Worm (Caenorhabditis elegans) whole organism, mixed stage, embryonic: ENCODE data around the gene frpr-21.

Experiments
- flh-1 ChIP-seq: fragments of 200-800 bp; sonication (Bioruptor generic); optimal IDR thresholded peaks from 2 replicates; lab custom pipeline; 2018; ENCODE audit warnings: mild to moderate bottlenecking, missing genetic modification characterization, moderate library complexity, missing compliant biosample characterization
- lsy-2 ChIP-seq: fragments of 150-350 bp; optimal IDR thresholded peaks from 2 replicates; lab custom pipeline; 2014; ENCODE audit warnings: missing biosample characterization, missing genetic modification characterization
- mep-1 ChIP-seq: fragments of 150-350 bp; optimal IDR thresholded peaks from 2 replicates; lab custom pipeline; 2017; ENCODE audit warnings: missing biosample characterization, missing genetic modification reagents, missing genetic modification characterization, inconsistent platforms
- nhr-2 ChIP-seq: fragments of 150-350 bp; optimal IDR thresholded peaks from 2 replicates; lab custom pipeline; 2014; ENCODE audit warnings: missing biosample characterization, missing genetic modification characterization
- nhr-28 ChIP-seq: fragments of 150-350 bp; optimal IDR thresholded peaks from 2 replicates; lab custom pipeline; 2014; ENCODE audit warnings: missing biosample characterization, missing genetic modification characterization
- snpc-4 ChIP-seq: fragments of 150-350 bp; optimal IDR thresholded peaks from 2 replicates; lab custom pipeline; 2014; ENCODE audit warnings: missing biosample characterization, missing genetic modification characterization
- unc-39 ChIP-seq: fragments of 150-350 bp; optimal IDR thresholded peaks from 2 replicates; lab custom pipeline; 2014; ENCODE audit warnings: missing biosample characterization, missing genetic modification characterization

DNA sequence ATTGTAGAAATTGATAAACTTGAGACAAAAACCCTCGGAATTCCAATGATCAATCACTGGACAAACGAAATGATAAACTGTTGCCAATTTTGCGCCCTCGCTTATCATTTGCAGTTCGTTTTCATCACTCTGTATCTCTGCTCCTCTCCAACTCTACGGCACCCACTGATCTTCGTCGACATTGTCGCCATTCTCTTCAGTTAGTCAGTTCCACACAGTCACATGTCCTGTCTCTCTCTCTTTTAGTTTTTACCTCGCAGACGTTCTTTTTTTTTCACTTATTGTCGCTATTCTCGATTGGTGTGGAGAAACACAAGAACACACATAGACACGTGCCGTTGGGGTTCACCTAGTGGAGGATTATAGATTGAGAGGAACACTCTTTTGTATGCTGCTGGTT, 32.8 kb downstream of the frpr-21 start:
- TF ChIP-seq lsy-2 (tag; lab: Kevin White, UChicago) (no peak), snpc-4 (tag; lab: Kevin White, UChicago) (no peak), nhr-2 (tag; lab: Kevin White, UChicago) (no peak), flh-1 (GFP tag; lab: Kevin White, UChicago) (no peak), nhr-28 (tag; lab: Kevin White, UChicago) (no peak), mep-1 (no peak), unc-39 (tag; lab: Kevin White, UChicago) (no peak)
